Worm (Caenorhabditis elegans) whole organism, young adult: ENCODE measurements around the gene str-159.

Source experiments
- B0261.1 ChIP-seq: sonication (generic microtip); optimal IDR thresholded peaks from 2 replicates; lab custom pipeline; 2016; ENCODE audit warnings: mild to moderate bottlenecking, missing genetic modification characterization, moderate library complexity, missing compliant biosample characterization
- C17E4.6 ChIP-seq: fragments of 200-800 bp; sonication (Bioruptor generic); IDR thresholded peaks from 2 replicates; pipeline ENCODE4 v1.3.6; 2022; ENCODE audit warnings: missing genetic modification reagents, missing genetic modification characterization, missing compliant biosample characterization
- D2030.7 ChIP-seq: fragments of 200-800 bp; sonication (Bioruptor generic); IDR thresholded peaks from 2 replicates; pipeline ENCODE4 v1.3.6; 2022; ENCODE audit warnings: missing genetic modification reagents, missing genetic modification characterization, missing compliant biosample characterization
- F22D6.2 ChIP-seq: sonication (generic microtip); optimal IDR thresholded peaks from 2 replicates; lab custom pipeline; 2016; ENCODE audit warnings: mild to moderate bottlenecking, missing genetic modification characterization, missing compliant biosample characterization
- F23B12.7 ChIP-seq: sonication (generic microtip); optimal IDR thresholded peaks from 2 replicates; lab custom pipeline; 2017; ENCODE audit warnings: missing genetic modification characterization, mild to moderate bottlenecking, missing compliant biosample characterization, antibody characterized with exemption, moderate library complexity; ENCODE audit not compliant: insufficient read depth
- F33H1.4 ChIP-seq: fragments of 200-800 bp; sonication (Bioruptor generic); IDR thresholded peaks from 2 replicates; pipeline ENCODE4 v1.3.6; 2022; ENCODE audit warnings: missing genetic modification reagents, missing genetic modification characterization, missing compliant biosample characterization
- F55B11.4 ChIP-seq: sonication (generic microtip); optimal IDR thresholded peaks from 2 replicates; lab custom pipeline; 2016; ENCODE audit warnings: missing compliant biosample characterization, missing genetic modification characterization, borderline replicate concordance; ENCODE audit not compliant: insufficient read depth
- F57A8.1 ChIP-seq: fragments of 200-800 bp; sonication (Bioruptor generic); optimal IDR thresholded peaks from 2 replicates; lab custom pipeline; 2018; ENCODE audit warnings: mild to moderate bottlenecking, missing genetic modification characterization, moderate library complexity, missing compliant biosample characterization
- Y53F4B.3 ChIP-seq: fragments of 200-800 bp; sonication (Bioruptor generic); IDR thresholded peaks from 2 replicates; pipeline ENCODE4 v1.3.6; 2022; ENCODE audit warnings: missing genetic modification reagents, missing genetic modification characterization, missing compliant biosample characterization
- Y53G8AR.9 ChIP-seq: fragments of 200-800 bp; sonication (Bioruptor generic); conservative IDR thresholded peaks from 2 replicates; pipeline ENCODE4 v1.3.6; 2022; ENCODE audit warnings: missing genetic modification reagents, missing genetic modification characterization, missing compliant biosample characterization
- ZK185.1 ChIP-seq: sonication (generic microtip); optimal IDR thresholded peaks from 2 replicates; lab custom pipeline; 2016; ENCODE audit warnings: mild to moderate bottlenecking, missing genetic modification characterization, missing compliant biosample characterization; ENCODE audit not compliant: poor library complexity, severe bottlenecking
- aptf-3 ChIP-seq: fragments of 200-800 bp; sonication (Bioruptor generic); IDR thresholded peaks from 2 replicates; pipeline ENCODE4 v1.3.6; 2022; ENCODE audit warnings: missing genetic modification characterization, missing compliant biosample characterization
- attf-6 ChIP-seq: fragments of 200-800 bp; sonication (Bioruptor generic); IDR thresholded peaks from 2 replicates; pipeline ENCODE4 v1.3.6; 2022; ENCODE audit warnings: missing genetic modification reagents, missing genetic modification characterization, missing compliant biosample characterization
- cebp-1 ChIP-seq, 2 experiments: fragments of 200-800 bp in 1 of 2; sonication (Bioruptor generic) in 1 of 2; sonication (generic microtip) in 1 of 2; IDR thresholded peaks in 1 of 2; optimal IDR thresholded peaks in 1 of 2; 2 replicates each; pipeline versions ENCODE4 v1.3.6 to Lab custom; 2017 to 2022; ENCODE audit warnings: missing compliant biosample characterization in 2 of 2, missing genetic modification characterization in 2 of 2, mild to moderate bottlenecking in 1 of 2, missing genetic modification reagents in 1 of 2, moderate library complexity in 1 of 2
- die-1 ChIP-seq: sonication (generic microtip); optimal IDR thresholded peaks from 2 replicates; lab custom pipeline; 2016; ENCODE audit warnings: missing genotype, mild to moderate bottlenecking, missing genetic modification characterization, missing compliant biosample characterization
- dpff-1 ChIP-seq: sonication (generic microtip); optimal IDR thresholded peaks from 2 replicates; lab custom pipeline; 2017; ENCODE audit warnings: mild to moderate bottlenecking, missing genetic modification characterization, missing compliant biosample characterization
- dpl-1 ChIP-seq: fragments of 150-350 bp; optimal IDR thresholded peaks from 2 replicates; lab custom pipeline; 2014; ENCODE audit warnings: missing biosample characterization, missing genetic modification reagents, missing genetic modification characterization
- ekl-4 ChIP-seq: fragments of 200-800 bp; sonication (Bioruptor generic); IDR thresholded peaks from 2 replicates; pipeline ENCODE4 v1.3.6; 2022; ENCODE audit warnings: missing genetic modification reagents, missing genetic modification characterization, missing compliant biosample characterization
- him-1 ChIP-seq: sonication (generic microtip); optimal IDR thresholded peaks from 2 replicates; lab custom pipeline; 2016; ENCODE audit warnings: missing genotype, missing genetic modification reagents, missing genetic modification characterization, missing compliant biosample characterization
- hsf-1 ChIP-seq: fragments of 200-800 bp; sonication (Bioruptor generic); IDR thresholded peaks from 2 replicates; pipeline ENCODE4 v1.3.6; 2022; ENCODE audit warnings: missing genetic modification reagents, missing genetic modification characterization, missing compliant biosample characterization
- lag-1 ChIP-seq: fragments of 200-800 bp; sonication (Bioruptor generic); IDR thresholded peaks from 2 replicates; pipeline ENCODE4 v1.3.6; 2022; ENCODE audit warnings: missing genetic modification reagents, missing genetic modification characterization, missing compliant biosample characterization
- let-526 ChIP-seq: fragments of 200-800 bp; sonication (Bioruptor generic); IDR thresholded peaks from 2 replicates; pipeline ENCODE4 v1.3.6; 2022; ENCODE audit warnings: missing genetic modification reagents, missing genetic modification characterization, missing compliant biosample characterization
- lin-26 ChIP-seq: fragments of 200-800 bp; sonication (Bioruptor generic); IDR thresholded peaks from 2 replicates; pipeline ENCODE4 v1.3.6; 2022; ENCODE audit warnings: missing genetic modification reagents, missing genetic modification characterization, missing compliant biosample characterization
- madf-3 ChIP-seq: fragments of 200-800 bp; sonication (Bioruptor generic); IDR thresholded peaks from 2 replicates; pipeline ENCODE4 v1.3.6; 2022; ENCODE audit warnings: missing genetic modification reagents, missing genetic modification characterization, missing compliant biosample characterization
- mcd-1 ChIP-seq: fragments of 200-800 bp; sonication (Bioruptor generic); IDR thresholded peaks from 2 replicates; pipeline ENCODE4 v1.3.6; 2022; ENCODE audit warnings: missing genetic modification reagents, missing genetic modification characterization, missing compliant biosample characterization
- pbrm-1 ChIP-seq: fragments of 200-800 bp; sonication (Bioruptor generic); IDR thresholded peaks from 2 replicates; pipeline ENCODE4 v1.3.6; 2022; ENCODE audit warnings: missing genetic modification reagents, missing genetic modification characterization, missing compliant biosample characterization
- rpc-1 ChIP-seq, 2 experiments: fragments of 150-350 bp in 1 of 2; sonication (generic microtip) in 1 of 2; optimal IDR thresholded peaks; 2 replicates each; lab custom pipeline; 2014 to 2018; ENCODE audit warnings: missing biosample characterization in 1 of 2, missing genetic modification characterization in 1 of 2, missing genetic modification reagents in 1 of 2, missing genotype in 1 of 2
- snpc-1.1 ChIP-seq: sonication (generic microtip); optimal IDR thresholded peaks from 2 replicates; lab custom pipeline; 2017; ENCODE audit warnings: missing genetic modification characterization, mild to moderate bottlenecking, missing compliant biosample characterization, antibody characterized with exemption, moderate library complexity, missing genotype, missing genetic modification reagents; ENCODE audit not compliant: insufficient read depth
- snpc-3.4 ChIP-seq: sonication (generic microtip); optimal IDR thresholded peaks from 2 replicates; lab custom pipeline; 2017; ENCODE audit warnings: missing genetic modification characterization, mild to moderate bottlenecking, missing compliant biosample characterization, antibody characterized with exemption, moderate library complexity, missing genotype, missing genetic modification reagents
- snpc-4 ChIP-seq, 5 experiments: fragments of 150-350 bp in 1 of 5; sonication (generic microtip) in 4 of 5; optimal IDR thresholded peaks; 2 replicates each; lab custom pipeline; 2014 to 2018; ENCODE audit warnings: missing genetic modification characterization in 5 of 5, missing biosample characterization in 3 of 5, antibody characterized with exemption in 2 of 5, mild to moderate bottlenecking in 2 of 5, missing compliant biosample characterization in 2 of 5, missing genotype in 2 of 5, moderate library complexity in 2 of 5, missing genetic modification reagents in 1 of 5
- tbp1 ChIP-seq: fragments of 200-800 bp; sonication (Bioruptor generic); optimal IDR thresholded peaks from 2 replicates; lab custom pipeline; 2018; ENCODE audit warnings: mild to moderate bottlenecking, missing genetic modification characterization, missing compliant biosample characterization
- ztf-25 ChIP-seq: fragments of 200-800 bp; sonication (Bioruptor generic); IDR thresholded peaks from 2 replicates; pipeline ENCODE4 v1.3.6; 2022; ENCODE audit warnings: missing genetic modification reagents, missing genetic modification characterization, missing compliant biosample characterization

The str-159 gene

DNA sequence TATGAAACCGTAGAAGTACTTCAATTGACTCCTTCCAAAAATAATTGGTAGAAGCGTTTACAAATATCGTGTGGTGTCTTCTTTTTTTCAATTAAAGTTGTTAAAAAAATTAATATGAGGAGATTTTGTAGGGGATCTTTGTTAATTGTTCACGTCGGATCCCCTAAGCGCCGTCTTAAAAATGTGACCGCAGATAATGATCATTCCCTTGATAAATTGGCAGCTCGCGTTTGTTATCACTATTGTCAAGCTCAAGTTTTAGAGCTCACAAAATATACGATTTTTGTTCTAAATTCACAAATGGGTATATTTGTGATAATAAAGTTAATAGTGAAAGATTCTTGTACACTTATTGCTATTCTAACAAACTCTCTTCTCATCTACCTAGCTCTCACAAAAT, at the start of gene str-159:
Gene str-159 (plus strand): TSS at position 301 of the 400 bp plus-strand sequence.
- TF ChIP-seq let-526 (GFP tag; lab: Robert Waterston, UW) (no peak), tbp1 (GFP tag; lab: Kevin White, UChicago) (no peak), lag-1 (GFP tag; lab: Robert Waterston, UW) (no peak), Y53F4B.3 (GFP tag; lab: Robert Waterston, UW) (no peak), F57A8.1 (GFP tag; lab: Kevin White, UChicago) (no peak), dpl-1 (GFP tag; lab: Kevin White, UChicago) (no peak), lin-26 (GFP tag; lab: Robert Waterston, UW) (no peak), C17E4.6 (GFP tag; lab: Robert Waterston, UW) (no peak)

DNA sequence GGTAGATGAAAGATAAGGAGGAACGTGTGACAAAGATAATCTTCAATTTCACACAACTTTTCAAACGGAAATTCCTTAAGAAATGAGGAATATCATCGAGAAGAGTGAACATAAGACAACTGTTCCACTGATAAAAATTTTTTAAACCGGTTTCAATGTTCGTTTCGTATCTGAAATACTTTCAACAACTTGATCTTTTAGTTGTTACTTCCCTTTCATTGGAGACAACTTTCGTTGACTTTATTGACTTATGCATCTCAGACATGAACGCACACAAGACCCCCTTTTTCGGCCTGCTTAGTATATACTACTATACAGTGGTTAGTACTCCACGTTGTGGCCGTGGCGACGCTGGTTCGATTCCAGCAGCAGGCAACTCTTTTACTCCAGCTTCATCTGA, 47.7 kb upstream of the str-159 start, which contains the start of the genes Y17G9A.4 and str-173:
Gene Y17G9A.4 (minus strand): TSS at position 101 of the 400 bp plus-strand sequence.
Gene str-173 (plus strand): TSS at position 325 of the 400 bp plus-strand sequence.
- TF ChIP-seq Y53G8AR.9 (GFP tag; lab: Robert Waterston, UW), result no peak
- TF ChIP-seq rpc-1 (optimal IDR thresholded peaks at IDR 0.05; lab: Kevin White, UChicago), result no peak
- TF ChIP-seq rpc-1 (tag; optimal IDR thresholded peaks at IDR 0.05; lab: Kevin White, UChicago), result peak; percentile 20

DNA sequence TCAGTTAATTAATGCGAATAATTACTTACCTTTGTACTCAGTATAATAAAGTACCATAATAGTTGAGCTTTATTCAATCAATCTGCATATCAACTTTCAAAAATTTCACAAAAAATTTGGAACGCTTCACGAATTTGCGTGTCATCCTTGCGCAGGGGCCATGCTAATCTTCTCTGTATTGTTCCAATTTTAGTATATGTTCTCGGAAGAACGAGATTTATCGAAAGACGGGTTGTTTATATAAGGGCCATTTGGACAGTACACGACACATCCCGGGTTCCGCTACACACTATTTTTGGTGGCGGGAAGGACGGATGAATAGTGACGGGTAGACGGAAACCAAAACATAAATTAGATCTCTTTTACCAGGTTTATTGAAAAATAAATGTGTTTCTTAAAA, 44.6 kb upstream of the str-159 start:
- TF ChIP-seq snpc-3.4 (peak; percentile 46), tbp1 (GFP tag; lab: Kevin White, UChicago) (peak; percentile 80), B0261.1 (peak; percentile 48), dpff-1 (no peak), attf-6 (GFP tag; lab: Robert Waterston, UW) (0 out of 2 replicates have a peak, but pooled peaks have one; percentile 43), mcd-1 (GFP tag; lab: Robert Waterston, UW) (no peak), pbrm-1 (GFP tag; lab: Robert Waterston, UW) (no peak), cebp-1 (GFP tag; IDR thresholded peaks at IDR 0.05; lab: Robert Waterston, UW) (no peak), cebp-1 (tag; optimal IDR thresholded peaks at IDR 0.05; lab: Kevin White, UChicago) (no peak), ztf-25 (0 out of 2 replicates have a peak, but pooled peaks have one; percentile 67), snpc-4 (GFP tag; optimal IDR thresholded peaks at IDR 0.05; lab: Kevin White, UChicago) (peak; percentile 70), snpc-4 (tag; optimal IDR thresholded peaks at IDR 0.05; lab: Kevin White, UChicago) (peak; percentile 77 to 92 (median 86)), him-1 (tag; lab: Kevin White, UChicago) (peak; percentile 31), snpc-1.1 (peak; percentile 88), aptf-3 (GFP tag; lab: Robert Waterston, UW) (no peak), ZK185.1 (no peak), F22D6.2 (tag; lab: Kevin White, UChicago) (no peak), die-1 (tag; lab: Kevin White, UChicago) (peak; percentile 33), D2030.7 (GFP tag; lab: Robert Waterston, UW) (peak; percentile 53; the same call in 1 of the 2 replicates), F23B12.7 (tag; lab: Kevin White, UChicago) (no peak), ekl-4 (GFP tag; lab: Robert Waterston, UW) (peak; percentile 21; the same call in 1 of the 2 replicates), dpl-1 (GFP tag; lab: Kevin White, UChicago) (no peak), rpc-1 (optimal IDR thresholded peaks at IDR 0.05; lab: Kevin White, UChicago) (peak; percentile 50), rpc-1 (tag; optimal IDR thresholded peaks at IDR 0.05; lab: Kevin White, UChicago) (peak; percentile 82), madf-3 (GFP tag; lab: Robert Waterston, UW) (no peak), hsf-1 (GFP tag; lab: Robert Waterston, UW) (0 out of 2 replicates have a peak, but pooled peaks have one; percentile 34), F33H1.4 (no peak), F55B11.4 (tag; lab: Kevin White, UChicago) (no peak)
